Worm (Caenorhabditis elegans) whole organism, L2 larva: Measurements from ENCODE around the gene T09A5.5.

Experiments
- C34F6.9 ChIP-seq: fragments of 150-350 bp; optimal IDR thresholded peaks from 2 replicates; lab custom pipeline; 2014; ENCODE audit warnings: missing biosample characterization, missing genetic modification characterization
- F13H6.1 ChIP-seq: sonication (generic microtip); optimal IDR thresholded peaks from 2 replicates; lab custom pipeline; 2016; ENCODE audit warnings: missing genetic modification characterization, missing compliant biosample characterization
- aly-2 ChIP-seq: fragments of 150-350 bp; optimal IDR thresholded peaks from 2 replicates; lab custom pipeline; 2014; ENCODE audit warnings: missing biosample characterization, missing genetic modification characterization
- ama-1 ChIP-seq: fragments of 150-350 bp; optimal IDR thresholded peaks from 2 replicates; lab custom pipeline; 2018; ENCODE audit warnings: inconsistent platforms
- blmp-1 ChIP-seq: sonication (generic microtip); optimal IDR thresholded peaks from 2 replicates; lab custom pipeline; 2017; ENCODE audit warnings: missing genetic modification characterization, mild to moderate bottlenecking, missing compliant biosample characterization, antibody characterized with exemption, moderate library complexity; ENCODE audit not compliant: insufficient read depth
- ceh-16 ChIP-seq: fragments of 150-350 bp; optimal IDR thresholded peaks from 2 replicates; lab custom pipeline; 2014; ENCODE audit warnings: missing biosample characterization, missing genetic modification characterization
- crh-2 ChIP-seq: sonication (generic microtip); optimal IDR thresholded peaks from 2 replicates; lab custom pipeline; 2017; ENCODE audit warnings: missing biosample characterization, missing genetic modification characterization
- egl-27 ChIP-seq: sonication (generic microtip); optimal IDR thresholded peaks from 3 replicates; lab custom pipeline; 2017; ENCODE audit warnings: missing biosample characterization, missing genetic modification reagents, missing genetic modification characterization
- elt-3 ChIP-seq: sonication (generic microtip); optimal IDR thresholded peaks from 2 replicates; lab custom pipeline; 2017; ENCODE audit warnings: missing biosample characterization, missing genetic modification characterization
- fos-1 ChIP-seq: fragments of 150-350 bp; optimal IDR thresholded peaks from 2 replicates; lab custom pipeline; 2014; ENCODE audit warnings: missing biosample characterization, missing genetic modification characterization
- gmeb-1 ChIP-seq: fragments of 150-350 bp; optimal IDR thresholded peaks from 2 replicates; lab custom pipeline; 2014; ENCODE audit warnings: missing biosample characterization, missing genetic modification characterization
- lin-11 ChIP-seq: fragments of 150-350 bp; sonication (generic microtip); optimal IDR thresholded peaks from 2 replicates; lab custom pipeline; 2014; ENCODE audit warnings: missing biosample characterization, missing genetic modification characterization, inconsistent platforms, mixed read lengths
- lin-13 ChIP-seq: fragments of 150-350 bp; optimal IDR thresholded peaks from 2 replicates; lab custom pipeline; 2014; ENCODE audit warnings: missing biosample characterization, missing genetic modification reagents, missing genetic modification characterization
- lsy-2 ChIP-seq, 2 experiments: fragments of 150-350 bp in 1 of 2; sonication (generic microtip) in 1 of 2; optimal IDR thresholded peaks; 2 replicates each; lab custom pipeline; 2014 to 2017; ENCODE audit warnings: missing biosample characterization in 2 of 2, missing genetic modification characterization in 2 of 2
- mab-5 ChIP-seq: fragments of 150-350 bp; optimal IDR thresholded peaks from 2 replicates; lab custom pipeline; 2014; ENCODE audit warnings: missing biosample characterization, missing genetic modification characterization
- mdl-1 ChIP-seq, 2 experiments: fragments of 150-350 bp in 1 of 2; sonication (generic microtip) in 1 of 2; optimal IDR thresholded peaks; 2 replicates each; lab custom pipeline; 2017; ENCODE audit warnings: missing biosample characterization in 2 of 2, missing genetic modification characterization in 2 of 2
- nhr-10 ChIP-seq: sonication (generic microtip); optimal IDR thresholded peaks from 2 replicates; lab custom pipeline; 2017; ENCODE audit warnings: missing biosample characterization, missing genetic modification characterization
- nhr-12 ChIP-seq: fragments of 150-350 bp; optimal IDR thresholded peaks from 2 replicates; lab custom pipeline; 2014; ENCODE audit warnings: missing biosample characterization, missing genetic modification characterization
- nhr-129 ChIP-seq: fragments of 150-350 bp; optimal IDR thresholded peaks from 2 replicates; lab custom pipeline; 2014; ENCODE audit warnings: missing biosample characterization, missing genetic modification characterization
- nhr-23 ChIP-seq: fragments of 150-350 bp; optimal IDR thresholded peaks from 2 replicates; lab custom pipeline; 2014; ENCODE audit warnings: missing biosample characterization, missing genetic modification reagents, missing genetic modification characterization
- nhr-25 ChIP-seq: fragments of 150-350 bp; sonication (generic microtip); optimal IDR thresholded peaks from 3 replicates; lab custom pipeline; 2014; ENCODE audit warnings: missing biosample characterization, missing genetic modification characterization
- peb-1 ChIP-seq: fragments of 150-350 bp; optimal IDR thresholded peaks from 2 replicates; lab custom pipeline; 2014; ENCODE audit warnings: missing biosample characterization, missing genetic modification characterization
- skn-1 ChIP-seq: sonication (generic microtip); optimal IDR thresholded peaks from 2 replicates; lab custom pipeline; 2017; ENCODE audit warnings: missing biosample characterization, missing genetic modification characterization
- sma-3 ChIP-seq: sonication (generic microtip); optimal IDR thresholded peaks from 2 replicates; lab custom pipeline; 2016; ENCODE audit warnings: missing genetic modification reagents, missing genetic modification characterization, missing compliant biosample characterization
- sma-9 ChIP-seq, 2 experiments: fragments of 150-350 bp in 1 of 2; sonication (generic microtip) in 1 of 2; optimal IDR thresholded peaks; 2 replicates each; lab custom pipeline; 2014 to 2016; ENCODE audit warnings: missing genetic modification characterization in 2 of 2, mild to moderate bottlenecking in 1 of 2, missing biosample characterization in 1 of 2, missing compliant biosample characterization in 1 of 2, missing genetic modification reagents in 1 of 2, moderate library complexity in 1 of 2
- unc-55 ChIP-seq: fragments of 150-350 bp; sonication (generic microtip); optimal IDR thresholded peaks from 3 replicates; lab custom pipeline; 2014; ENCODE audit warnings: missing biosample characterization, missing genetic modification reagents, missing genetic modification characterization
- zag-1 ChIP-seq: fragments of 150-350 bp; optimal IDR thresholded peaks from 2 replicates; lab custom pipeline; 2014; ENCODE audit warnings: missing biosample characterization, missing genetic modification characterization
- ztf-4 ChIP-seq: fragments of 150-350 bp; optimal IDR thresholded peaks from 2 replicates; lab custom pipeline; 2014; ENCODE audit warnings: missing biosample characterization, missing genetic modification characterization

Gene T09A5.5

ce11 chrII:7877744-7878468 lies 24.3 kb upstream of the T09A5.5 start, which contains the start of gene T01H3.2:
Gene T01H3.2 (minus strand): TSS chrII:7877994.
- TF ChIP-seq crh-2 (tag; lab: Kevin White, UChicago) (peak; percentile 3), ama-1 (peak; percentile 2), mdl-1 (tag; optimal IDR thresholded peaks at IDR 0.05; lab: Kevin White, UChicago) (no peak), lsy-2 (tag; optimal IDR thresholded peaks at IDR 0.05; lab: Kevin White, UChicago) (peak in 1 of 2 experiments; percentile 12)

- peak in 1 of 2 experiments; percentile 82 for TF ChIP-seq lsy-2 (tag; optimal IDR thresholded peaks at IDR 0.05; lab: Kevin White, UChicago)
- TF ChIP-seq C34F6.9, result peak; percentile 67
- TF ChIP-seq nhr-129 (tag; lab: Kevin White, UChicago), result peak; percentile 36
- peak; percentile 31 for TF ChIP-seq nhr-25 (tag; lab: Kevin White, UChicago)
- TF ChIP-seq nhr-10 (tag; lab: Kevin White, UChicago), result no peak
- peak; percentile 32 for TF ChIP-seq sma-9 (GFP tag; optimal IDR thresholded peaks at IDR 0.05; lab: Kevin White, UChicago)
- TF ChIP-seq sma-9 (tag; optimal IDR thresholded peaks at IDR 0.05; lab: Kevin White, UChicago), result no peak
- TF ChIP-seq unc-55, result peak; percentile 77
- no peak for TF ChIP-seq elt-3 (tag; lab: Kevin White, UChicago)
- TF ChIP-seq gmeb-1, result peak; percentile 16
- TF ChIP-seq peb-1 (tag; lab: Kevin White, UChicago), result no peak
- TF ChIP-seq lin-13 (GFP tag; lab: Kevin White, UChicago), result peak; percentile 44
- TF ChIP-seq crh-2 (tag; lab: Kevin White, UChicago), result peak; percentile 39
- TF ChIP-seq aly-2 (tag; lab: Kevin White, UChicago), result no peak
- TF ChIP-seq lin-11 (tag; lab: Kevin White, UChicago), result peak; percentile 11
Measured at ce11 chrII:7873843-7874372, 20.3 kb upstream of the T09A5.5 start, which contains the start of gene T01H3.3. Gene T01H3.3 (minus strand): TSS chrII:7873893.

DNA sequence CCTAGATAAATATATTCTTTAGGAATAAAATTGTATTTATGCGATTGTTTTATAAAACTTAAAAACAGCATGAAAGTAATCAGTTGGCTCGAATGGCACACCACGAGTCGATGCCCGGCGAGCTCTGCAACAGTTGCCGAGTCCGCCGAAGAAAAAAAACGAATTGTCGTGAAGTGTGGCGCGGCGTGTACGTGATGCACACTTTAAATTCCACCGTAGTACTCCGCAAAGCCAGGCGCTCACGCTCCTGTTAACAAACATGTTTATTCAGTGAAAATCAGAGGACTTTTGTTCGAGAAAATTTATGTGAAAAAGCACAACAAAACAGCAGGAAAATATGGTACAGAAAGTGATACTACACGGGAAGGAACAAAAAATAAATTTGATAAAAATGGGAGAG lies 17.1 kb upstream of the T09A5.5 start:
- no peak for TF ChIP-seq ama-1
- TF ChIP-seq sma-3 (GFP tag; lab: Kevin White, UChicago), result peak; percentile 30
- peak; percentile 17 for TF ChIP-seq F13H6.1 (tag; lab: Kevin White, UChicago)
- TF ChIP-seq unc-55, result peak; percentile 75
- TF ChIP-seq nhr-129 (tag; lab: Kevin White, UChicago), result peak; percentile 78
- peak; percentile 21 for TF ChIP-seq crh-2 (tag; lab: Kevin White, UChicago)
- TF ChIP-seq blmp-1 (tag; lab: Kevin White, UChicago), result no peak
- peak; percentile 21 for TF ChIP-seq fos-1 (tag; lab: Kevin White, UChicago)
- TF ChIP-seq nhr-25 (tag; lab: Kevin White, UChicago), result peak; percentile 13
- peak; percentile 81 to 97 for TF ChIP-seq lsy-2 (tag; optimal IDR thresholded peaks at IDR 0.05; lab: Kevin White, UChicago)
- TF ChIP-seq zag-1 (tag; lab: Kevin White, UChicago), result peak; percentile 24
- TF ChIP-seq skn-1 (tag; lab: Kevin White, UChicago), result no peak
- TF ChIP-seq C34F6.9, result peak; percentile 53
- TF ChIP-seq ceh-16, result no peak

ce11 chrII:7870062-7870461 lies 16.5 kb upstream of the T09A5.5 start, which contains the start of gene ztf-17:
Gene ztf-17 (minus strand): TSS chrII:7870162.
- TF ChIP-seq peb-1 (tag; lab: Kevin White, UChicago), result no peak
- no peak for TF ChIP-seq blmp-1 (tag; lab: Kevin White, UChicago)
- TF ChIP-seq nhr-23 (tag; lab: Kevin White, UChicago), result no peak
- no peak for TF ChIP-seq mab-5 (tag; lab: Kevin White, UChicago)
- TF ChIP-seq nhr-12 (tag; lab: Kevin White, UChicago), result no peak
- no peak for TF ChIP-seq ztf-4 (tag; lab: Kevin White, UChicago)
- no peak for TF ChIP-seq sma-9 (GFP tag; optimal IDR thresholded peaks at IDR 0.05; lab: Kevin White, UChicago)
- TF ChIP-seq sma-9 (tag; optimal IDR thresholded peaks at IDR 0.05; lab: Kevin White, UChicago), result no peak
- TF ChIP-seq egl-27 (tag; lab: Kevin White, UChicago), result no peak
- TF ChIP-seq nhr-25 (tag; lab: Kevin White, UChicago), result no peak
- no peak for TF ChIP-seq lin-11 (tag; lab: Kevin White, UChicago)
- TF ChIP-seq mdl-1 (tag; optimal IDR thresholded peaks at IDR 0.05; lab: Kevin White, UChicago), result no peak
- TF ChIP-seq fos-1 (tag; lab: Kevin White, UChicago), result no peak
- TF ChIP-seq lin-13 (GFP tag; lab: Kevin White, UChicago), result no peak
- no peak for TF ChIP-seq skn-1 (tag; lab: Kevin White, UChicago)

DNA sequence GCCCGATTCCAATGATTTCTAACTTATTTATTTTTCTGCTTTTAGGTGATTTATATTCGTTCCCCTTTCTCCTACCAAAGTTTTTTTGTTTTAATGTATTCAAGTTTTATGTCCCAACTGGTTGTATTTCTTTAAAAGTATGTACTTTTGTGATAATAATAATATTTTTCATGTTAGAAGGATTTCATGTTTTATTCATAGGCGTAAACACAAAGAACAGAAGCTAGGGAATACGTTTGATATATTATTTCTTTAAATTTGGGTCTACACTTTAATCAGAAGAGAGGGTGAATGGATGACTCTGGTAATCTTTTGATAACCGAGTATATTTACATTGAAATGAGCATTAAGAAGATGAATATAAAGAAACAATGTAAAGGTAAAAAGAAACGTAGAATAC lies 12.5 kb upstream of the T09A5.5 start:
- TF ChIP-seq zag-1 (tag; lab: Kevin White, UChicago) (no peak), ceh-16 (no peak), nhr-129 (tag; lab: Kevin White, UChicago) (no peak), aly-2 (tag; lab: Kevin White, UChicago) (no peak), sma-9 (GFP tag; optimal IDR thresholded peaks at IDR 0.05; lab: Kevin White, UChicago) (no peak), sma-9 (tag; optimal IDR thresholded peaks at IDR 0.05; lab: Kevin White, UChicago) (no peak), lin-13 (GFP tag; lab: Kevin White, UChicago) (no peak), nhr-25 (tag; lab: Kevin White, UChicago) (peak; percentile 40), lsy-2 (tag; optimal IDR thresholded peaks at IDR 0.05; lab: Kevin White, UChicago) (no peak)
- TF ChIP-seq, all 48 proteins: peak for 1
